Worm (Caenorhabditis elegans): ENCODE data around the gene ifd-2.

ifd-2 gene

DNA sequence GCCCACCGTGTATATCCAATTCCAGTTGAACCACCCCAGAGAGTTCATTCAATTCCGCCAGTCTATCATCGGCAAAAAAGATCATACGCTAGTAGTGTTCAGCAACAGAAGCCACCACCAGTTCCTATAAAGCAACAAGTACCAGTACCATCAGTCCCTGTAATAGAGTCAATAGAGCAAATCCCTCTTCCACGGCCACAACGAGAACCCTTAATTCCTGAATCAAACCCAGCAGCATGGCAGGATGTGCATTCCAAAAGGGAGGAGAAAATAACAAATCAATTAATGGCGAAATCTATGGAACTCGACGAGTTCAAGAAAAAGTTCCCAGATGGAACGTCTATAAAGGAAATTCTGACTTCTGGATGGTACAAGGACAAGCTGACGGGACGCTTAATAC is 25.9 kb downstream of the ifd-2 start:
- TF ChIP-seq hlh-13 (GFP tag; optimal IDR thresholded peaks at IDR 0.05) = no peak
- TF ChIP-seq ref-2 (tag; optimal IDR thresholded peaks at IDR 0.05) = no peak
- TF ChIP-seq ceh-48 (tag; optimal IDR thresholded peaks at IDR 0.05) = no peak

ce11 chrX:787992-788391 is 27.7 kb downstream of the ifd-2 start, which contains the start of gene attf-5:
TSS of gene attf-5 (plus strand) at chrX:788353.
- TF ChIP-seq sdc-2 (tag; optimal IDR thresholded peaks at IDR 0.05) = peak; percentile 89
- TF ChIP-seq C08G9.2 (tag; optimal IDR thresholded peaks at IDR 0.05) = no peak
- peak; percentile 12 for TF ChIP-seq nfya-1 (tag; optimal IDR thresholded peaks at IDR 0.05)
- TF ChIP-seq unc-55 (GFP tag; optimal IDR thresholded peaks at IDR 0.05) = peak; percentile 21
- no peak for TF ChIP-seq ceh-18 (tag; optimal IDR thresholded peaks at IDR 0.05)
- TF ChIP-seq ceh-48 (tag; optimal IDR thresholded peaks at IDR 0.05) = peak; percentile 70

DNA sequence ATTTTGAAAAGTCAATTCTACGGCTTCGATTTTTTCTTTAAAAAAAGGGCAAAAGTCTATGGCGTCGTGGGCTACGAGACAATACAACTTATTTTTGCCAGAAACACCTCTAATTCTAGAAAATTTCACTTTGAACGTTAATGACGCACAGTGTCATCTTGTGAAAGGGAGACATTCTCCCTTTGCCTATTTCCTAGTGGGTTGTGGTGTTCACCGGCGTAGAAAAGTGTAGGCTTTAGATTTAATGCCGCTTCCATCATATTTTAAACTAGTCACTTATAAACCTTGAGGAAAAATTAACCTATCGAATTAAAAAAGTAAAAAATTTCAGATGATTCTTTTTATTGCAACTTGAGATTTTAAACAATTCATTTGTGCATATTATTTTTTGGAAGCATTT is 30.4 kb downstream of the ifd-2 start:
- no peak for TF ChIP-seq gmeb-2 (tag; optimal IDR thresholded peaks at IDR 0.05)
- TF ChIP-seq lin-11 (tag; optimal IDR thresholded peaks at IDR 0.05) = no peak
- no peak for TF ChIP-seq K02D7.2 (tag; optimal IDR thresholded peaks at IDR 0.05)
- peak; percentile 97 for TF ChIP-seq sdc-2 (tag; optimal IDR thresholded peaks at IDR 0.05)
- 0 out of 2 replicates have a peak, but pooled peaks have one; percentile 13 for TF ChIP-seq ceh-45 (GFP tag; IDR thresholded peaks at IDR 0.05)

DNA sequence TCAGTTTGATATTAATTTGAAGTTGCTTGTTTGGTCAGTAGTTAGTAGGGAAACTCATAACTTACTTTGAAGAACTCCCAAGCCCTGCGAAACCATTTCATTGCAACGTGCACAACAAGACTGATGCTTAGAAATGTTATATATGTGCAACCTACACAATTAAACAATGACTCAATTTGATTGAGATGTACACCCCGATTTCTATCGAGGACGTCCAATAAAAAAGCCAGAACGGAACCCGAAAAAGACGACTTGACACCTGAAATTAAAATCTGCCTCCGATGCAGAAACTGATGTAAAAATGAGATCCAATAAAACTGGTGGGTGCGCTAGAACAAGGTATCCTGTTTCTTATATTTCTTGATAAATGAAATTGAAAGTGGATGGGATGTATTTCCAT is 30.9 kb downstream of the ifd-2 start, which contains the start of gene T04G9.6:
TSS of gene T04G9.6 (minus strand) at position 101 of the 400 bp plus-strand sequence.
- TF ChIP-seq K09A11.1 (tag; optimal IDR thresholded peaks at IDR 0.05; ENCODE audit: insufficient read depth) (no peak), fkh-6 (tag; optimal IDR thresholded peaks at IDR 0.05) (no peak), hlh-30 (tag; optimal IDR thresholded peaks at IDR 0.05; ENCODE audit: insufficient read depth) (no peak), ttx-3 (tag; optimal IDR thresholded peaks at IDR 0.05) (no peak), ceh-9 (tag; optimal IDR thresholded peaks at IDR 0.05) (no peak), syd-9 (tag; optimal IDR thresholded peaks at IDR 0.05) (no peak), C38D4.7 (GFP tag; optimal IDR thresholded peaks at IDR 0.05) (no peak), hlh-8 (tag; optimal IDR thresholded peaks at IDR 0.05) (no peak), Y22D7AL.16 (tag; optimal IDR thresholded peaks at IDR 0.05) (no peak), pha-2 (tag; optimal IDR thresholded peaks at IDR 0.05) (no peak), ceh-30 (tag; optimal IDR thresholded peaks at IDR 0.05) (no peak), tbx-7 (tag; optimal IDR thresholded peaks at IDR 0.05) (no peak), ref-2 (tag; optimal IDR thresholded peaks at IDR 0.05) (no peak), T23F11.4 (GFP tag; optimal IDR thresholded peaks at IDR 0.05) (no peak), hlh-15 (tag; optimal IDR thresholded peaks at IDR 0.05) (no peak), dve-1 (tag; optimal IDR thresholded peaks at IDR 0.05) (no peak), F13H6.1 (tag; optimal IDR thresholded peaks at IDR 0.05) (no peak)

- TF ChIP-seq ahr-1 (tag; optimal IDR thresholded peaks at IDR 0.05) = no peak
- no peak for TF ChIP-seq ceh-45 (GFP tag; IDR thresholded peaks at IDR 0.05)
- TF ChIP-seq ceh-2 (tag; optimal IDR thresholded peaks at IDR 0.05) = no peak
- TF ChIP-seq fkh-6 (tag; optimal IDR thresholded peaks at IDR 0.05) = no peak
- TF ChIP-seq Y22D7AL.16 (tag; optimal IDR thresholded peaks at IDR 0.05) = no peak
- TF ChIP-seq rnt-1 (tag; optimal IDR thresholded peaks at IDR 0.05) = no peak
- TF ChIP-seq unc-42 (tag; optimal IDR thresholded peaks at IDR 0.05) = no peak
- TF ChIP-seq C38D4.7 (GFP tag; optimal IDR thresholded peaks at IDR 0.05) = no peak
- TF ChIP-seq F13H6.1 (tag; optimal IDR thresholded peaks at IDR 0.05) = no peak
- TF ChIP-seq sdc-2 (tag; optimal IDR thresholded peaks at IDR 0.05) = no peak
Measured at ce11 chrX:780027-780426, 35.7 kb downstream of the ifd-2 start.

DNA sequence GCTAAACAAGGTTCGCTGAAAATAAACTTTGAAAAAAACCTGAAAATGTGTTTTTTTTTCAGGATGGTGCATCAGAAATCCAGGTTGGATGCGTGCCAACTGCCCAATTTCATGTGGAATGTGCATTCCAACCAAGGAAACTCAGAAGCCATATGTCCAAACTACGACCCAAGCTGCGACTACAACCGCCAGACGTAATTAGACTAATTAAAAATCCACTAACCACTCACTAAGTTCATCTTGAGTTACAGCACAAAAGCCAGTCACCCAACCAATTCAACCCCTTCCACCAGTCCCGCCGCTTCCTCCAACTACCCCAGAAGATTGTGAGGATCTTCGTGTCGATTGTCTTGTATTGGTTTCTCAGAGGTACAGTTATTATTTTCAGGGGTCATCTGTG is 36.5 kb downstream of the ifd-2 start:
- TF ChIP-seq fkh-10 (GFP tag; optimal IDR thresholded peaks at IDR 0.05) = no peak
- TF ChIP-seq C08G9.2 (tag; optimal IDR thresholded peaks at IDR 0.05) = no peak
- no peak for TF ChIP-seq dmd-4 (tag; optimal IDR thresholded peaks at IDR 0.05; ENCODE audit: borderline replicate concordance)
- TF ChIP-seq tbx-7 (tag; optimal IDR thresholded peaks at IDR 0.05) = no peak
- no peak for TF ChIP-seq ceh-14 (tag; optimal IDR thresholded peaks at IDR 0.05)
- TF ChIP-seq elt-2 (tag; optimal IDR thresholded peaks at IDR 0.05) = no peak
- no peak for TF ChIP-seq ceh-2 (tag; optimal IDR thresholded peaks at IDR 0.05)
- no peak for TF ChIP-seq elt-4 (tag; optimal IDR thresholded peaks at IDR 0.05)
- no peak for TF ChIP-seq zip-5 (tag; optimal IDR thresholded peaks at IDR 0.05)
- TF ChIP-seq ceh-24 (tag; optimal IDR thresholded peaks at IDR 0.05) = no peak
